Fruit fly (Drosophila melanogaster) Kc167 (cell line): ENCODE data around the gene CG3744.

Experiments
- Myc ChIP-seq: fragments of >200 bp; optimal IDR thresholded peaks from 2 replicates; lab custom pipeline; 2017; ENCODE audit warnings: missing external identifiers
- Sin3A ChIP-seq: fragments of >200 bp; optimal IDR thresholded peaks from 2 replicates; lab custom pipeline; 2018; ENCODE audit warnings: missing external identifiers
- h ChIP-seq: fragments of >200 bp; optimal IDR thresholded peaks from 3 replicates; lab custom pipeline; 2018; ENCODE audit warnings: missing external identifiers
- insv ChIP-seq: fragments of >200 bp; optimal IDR thresholded peaks from 3 replicates; lab custom pipeline; 2018; ENCODE audit warnings: missing external identifiers
- psq ChIP-seq: fragments of >200 bp; optimal IDR thresholded peaks from 2 replicates; lab custom pipeline; 2017; ENCODE audit warnings: missing external identifiers
- ttk ChIP-seq: sonication (Bioruptor generic); optimal IDR thresholded peaks from 2 replicates; lab custom pipeline; 2017; ENCODE audit warnings: missing external identifiers

Gene CG3744

dm6 chr3R:24894419-24895206 is 18.2 kb upstream of the CG3744 start, which contains the start of the genes CG31121 and CG11069:
Gene CG31121 (minus strand): TSS chr3R:24894605.
Gene CG11069 (plus strand): TSS chr3R:24894742.
- TF ChIP-seq ttk (lab: Kevin White, UChicago) (no peak), h (lab: Kevin White, UChicago) (no peak), psq (lab: Kevin White, UChicago) (no peak), Myc (no peak), Sin3A (lab: Kevin White, UChicago) (no peak), insv (lab: Kevin White, UChicago) (no peak)

- TF ChIP-seq insv (lab: Kevin White, UChicago) = no peak
- TF ChIP-seq ttk (lab: Kevin White, UChicago) = no peak
- no peak for TF ChIP-seq psq (lab: Kevin White, UChicago)
- TF ChIP-seq Sin3A (lab: Kevin White, UChicago) = no peak
- no peak for TF ChIP-seq Myc
- no peak for TF ChIP-seq h (lab: Kevin White, UChicago)
Measured at dm6 chr3R:24893320-24893955, 17.0 kb upstream of the CG3744 start.

- TF ChIP-seq psq (lab: Kevin White, UChicago) = no peak
Measured at dm6 chr3R:24890919-24891318, 14.5 kb upstream of the CG3744 start.

- TF ChIP-seq Sin3A (lab: Kevin White, UChicago) (no peak), psq (lab: Kevin White, UChicago) (no peak), h (lab: Kevin White, UChicago) (no peak), ttk (lab: Kevin White, UChicago) (no peak), insv (lab: Kevin White, UChicago) (no peak), Myc (no peak)
Measured at dm6 chr3R:24890217-24890616, 13.8 kb upstream of the CG3744 start.

- TF ChIP-seq psq (lab: Kevin White, UChicago) (no peak), ttk (lab: Kevin White, UChicago) (no peak), Sin3A (lab: Kevin White, UChicago) (no peak), h (lab: Kevin White, UChicago) (no peak), insv (lab: Kevin White, UChicago) (no peak), Myc (no peak)
Measured at dm6 chr3R:24889303-24889892, 12.9 kb upstream of the CG3744 start.

- TF ChIP-seq ttk (lab: Kevin White, UChicago) (no peak), insv (lab: Kevin White, UChicago) (no peak), psq (lab: Kevin White, UChicago) (no peak), h (lab: Kevin White, UChicago) (no peak), Sin3A (lab: Kevin White, UChicago) (no peak), Myc (no peak)
Measured at dm6 chr3R:24888418-24888817, 12.0 kb upstream of the CG3744 start.

- TF ChIP-seq Sin3A (lab: Kevin White, UChicago) (no peak), Myc (no peak), psq (lab: Kevin White, UChicago) (no peak), insv (lab: Kevin White, UChicago) (no peak), h (lab: Kevin White, UChicago) (no peak), ttk (lab: Kevin White, UChicago) (no peak)
Measured at dm6 chr3R:24886470-24886869, 10.0 kb upstream of the CG3744 start.

- TF ChIP-seq insv (lab: Kevin White, UChicago) (no peak), h (lab: Kevin White, UChicago) (no peak), ttk (lab: Kevin White, UChicago) (no peak), Sin3A (lab: Kevin White, UChicago) (no peak), Myc (no peak), psq (lab: Kevin White, UChicago) (no peak)
Measured at dm6 chr3R:24878655-24879054, 2.2 kb upstream of the CG3744 start.

- TF ChIP-seq insv (lab: Kevin White, UChicago) (no peak), ttk (lab: Kevin White, UChicago) (no peak), Sin3A (lab: Kevin White, UChicago) (no peak), psq (lab: Kevin White, UChicago) (no peak), h (lab: Kevin White, UChicago) (no peak), Myc (no peak)
Measured at dm6 chr3R:24876843-24877457, 496 bp upstream of the CG3744 start, which contains the start of the genes CG11089 and CG31381. Gene CG11089 (plus strand): TSS chr3R:24877045. Gene CG31381 (plus strand): TSS chr3R:24877045.

- TF ChIP-seq psq (lab: Kevin White, UChicago) (no peak), h (lab: Kevin White, UChicago) (no peak), Sin3A (lab: Kevin White, UChicago) (no peak), insv (lab: Kevin White, UChicago) (no peak), ttk (lab: Kevin White, UChicago) (no peak), Myc (no peak)
Measured at dm6 chr3R:24870389-24871048, 5.9 kb downstream of the CG3744 start, which contains the start of gene CycB3. Gene CycB3 (minus strand): TSS chr3R:24870816.
